Worm (Caenorhabditis elegans) whole organism, L4/young adult: Measurements from ENCODE around the gene F49F1.4.

Experiments
- W03F9.2 ChIP-seq: fragments of 150-350 bp; optimal IDR thresholded peaks from 2 replicates; lab custom pipeline; 2014; ENCODE audit warnings: missing biosample characterization, missing genetic modification characterization
- dao-5 ChIP-seq: sonication (generic microtip); optimal IDR thresholded peaks from 2 replicates; lab custom pipeline; 2016; ENCODE audit warnings: missing genotype, missing genetic modification characterization, moderate library complexity, missing compliant biosample characterization
- him-1 ChIP-seq: sonication (generic microtip); optimal IDR thresholded peaks from 2 replicates; lab custom pipeline; 2016; ENCODE audit warnings: missing genotype, missing genetic modification reagents, missing genetic modification characterization, missing compliant biosample characterization

DNA sequence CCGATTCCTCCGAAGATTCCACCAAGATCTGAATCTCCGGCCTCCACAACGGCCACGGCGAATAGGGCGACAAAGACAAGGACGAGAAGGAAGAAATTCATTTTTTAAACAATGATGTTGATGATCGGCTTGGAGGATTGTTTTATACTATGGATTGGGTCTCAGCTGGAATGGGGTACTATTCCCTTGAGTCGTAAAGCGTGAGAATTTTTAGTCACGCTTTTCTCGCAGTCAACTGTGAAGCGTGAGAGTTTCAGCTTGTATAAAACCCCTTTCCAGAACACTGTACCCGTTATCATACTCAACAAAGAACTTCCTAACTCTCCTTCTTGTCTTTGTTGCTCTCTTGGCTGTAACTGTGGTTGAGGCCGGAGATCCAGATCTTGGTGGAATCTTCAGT, 1.0 kb downstream of the F49F1.4 start, which contains the start of gene F49F1.15:
- TF ChIP-seq dao-5 (tag; lab: Kevin White, UChicago): no peak
- no peak for TF ChIP-seq him-1 (tag; lab: Kevin White, UChicago)
- no peak for TF ChIP-seq W03F9.2 (tag; lab: Kevin White, UChicago)
